Fruit fly (Drosophila melanogaster) S2 (cell line): Measurements from ENCODE around the gene aph-1.

ENCODE experiments used
- CG8478 ChIP-seq: fragments of >200 bp; optimal IDR thresholded peaks from 2 replicates; lab custom pipeline; 2018
- CTCF ChIP-seq, 2 experiments: fragments of >200 bp; optimal IDR thresholded peaks; 2 replicates each; lab custom pipeline; 2018

Gene aph-1

DNA sequence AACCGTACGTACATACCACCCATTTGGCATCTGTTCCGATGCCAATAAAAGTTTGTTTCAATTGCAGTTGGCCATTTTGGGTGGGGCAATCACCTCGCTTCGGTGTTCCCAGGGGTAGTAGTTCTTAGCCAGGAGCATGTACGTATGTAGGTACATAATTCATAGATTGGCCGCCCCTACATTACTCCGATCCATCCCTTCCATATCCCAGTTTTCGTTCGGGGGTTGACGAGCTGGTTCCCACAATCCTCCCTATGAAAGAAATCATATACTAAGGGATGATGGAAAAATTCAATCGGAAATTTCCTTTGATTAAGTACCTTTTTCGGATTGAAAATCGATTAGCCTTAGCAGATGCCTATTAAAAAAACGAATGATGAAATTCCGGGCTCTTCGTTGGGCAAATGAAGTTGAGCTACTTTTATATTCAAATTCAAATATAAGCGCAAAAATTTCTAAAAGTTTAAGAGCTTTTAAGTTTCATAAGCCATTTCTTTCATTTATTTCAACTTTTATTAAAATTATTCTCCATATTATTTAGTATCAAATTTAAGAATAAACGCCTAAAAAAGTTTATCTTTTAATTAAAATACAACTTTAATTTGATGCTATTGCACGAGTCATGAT is 8.0 kb upstream of the aph-1 start:
- TF ChIP-seq CG8478 (lab: Kevin White, UChicago) (no peak), CTCF (optimal IDR thresholded peaks at IDR 0.05; lab: Kevin White, UChicago) (no peak)

dm6 chr2L:2759654-2760053 is 6.4 kb upstream of the aph-1 start, which contains the start of the genes HemK2, Snapin and Tnpo-SR:
Gene HemK2 (minus strand): TSS chr2L:2759677.
Gene Snapin (minus strand): TSS chr2L:2759677.
Gene Tnpo-SR (plus strand): TSS chr2L:2759924.
- no peak for TF ChIP-seq CG8478 (lab: Kevin White, UChicago)
- no peak for TF ChIP-seq CTCF (optimal IDR thresholded peaks at IDR 0.05; lab: Kevin White, UChicago)

dm6 chr2L:2760288-2760687 is 5.7 kb upstream of the aph-1 start:
- TF ChIP-seq CG8478 (lab: Kevin White, UChicago) (no peak), CTCF (optimal IDR thresholded peaks at IDR 0.05; lab: Kevin White, UChicago) (no peak)

- no peak for TF ChIP-seq CG8478 (lab: Kevin White, UChicago)
- no peak for TF ChIP-seq CTCF (optimal IDR thresholded peaks at IDR 0.05; lab: Kevin White, UChicago)
These were observed 1.6 kb downstream of the aph-1 start, which contains the start of the genes Taf10b and Taf10 for dm6 chr2L:2767627-2768026. Gene Taf10b (minus strand): TSS chr2L:2767845. Gene Taf10 (plus strand): TSS chr2L:2767890.

DNA sequence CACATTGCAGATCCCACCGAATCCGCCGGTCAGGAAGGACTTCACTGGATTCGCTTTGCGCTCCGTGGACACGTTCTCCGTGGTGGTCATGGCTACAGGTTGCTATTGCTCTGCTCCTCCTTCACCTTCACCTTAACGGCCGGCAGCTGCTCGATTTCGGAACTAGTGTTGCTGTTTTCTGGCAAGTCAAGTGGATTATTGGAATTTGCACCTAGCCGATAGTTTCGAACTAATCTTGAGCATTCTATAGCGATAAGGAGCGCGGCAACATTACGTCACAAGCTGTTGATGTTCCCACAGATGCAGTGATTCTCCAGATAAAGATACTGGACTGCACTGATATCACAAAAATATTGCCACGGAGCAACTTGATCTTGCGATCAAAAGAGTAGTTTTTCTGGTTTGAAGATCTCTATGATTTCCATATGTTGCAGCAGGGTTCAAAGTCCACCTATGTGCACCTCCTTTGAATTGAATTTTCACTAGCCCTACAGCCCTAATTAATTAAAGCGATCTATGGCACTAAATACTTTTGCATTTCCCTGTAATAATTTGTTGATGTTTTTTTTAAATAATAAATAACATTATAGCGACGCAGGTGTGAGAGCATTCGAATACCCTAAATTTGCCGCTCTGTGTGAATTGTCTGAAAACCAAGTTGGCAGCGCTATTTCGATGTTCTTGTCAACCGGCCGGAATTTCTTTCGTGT is 3.6 kb downstream of the aph-1 start, which contains the start of the genes colt and HINT1:
colt (minus strand) TSS at position 594 of the 710 bp plus-strand sequence.
HINT1 (plus strand) TSS at position 660 of the 710 bp plus-strand sequence.
- TF ChIP-seq CTCF (optimal IDR thresholded peaks at IDR 0.05; lab: Kevin White, UChicago) (peak in 1 of 2 experiments; percentile 21), CG8478 (lab: Kevin White, UChicago) (no peak)

DNA sequence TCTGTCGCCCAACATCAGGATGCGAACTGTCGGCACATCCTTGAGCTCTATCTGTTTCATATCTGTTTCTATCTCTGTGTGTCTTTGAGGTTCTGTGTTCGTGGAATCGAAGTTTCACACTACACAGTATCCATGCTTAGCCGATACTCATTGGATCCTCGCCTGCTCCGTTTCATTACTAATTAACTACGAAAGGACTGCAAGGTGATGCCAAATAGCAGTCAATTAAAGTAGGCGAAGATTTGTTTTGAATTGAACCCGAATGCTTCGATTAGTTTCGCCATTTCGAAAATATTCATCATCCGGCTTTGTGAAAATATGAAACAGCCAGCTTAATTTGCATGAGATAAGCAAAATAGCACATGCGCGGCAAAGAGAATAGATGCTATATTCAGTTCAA is 5.6 kb downstream of the aph-1 start, which contains the start of gene CG15399:
CG15399 (minus strand) TSS at position 101 of the 400 bp plus-strand sequence.
- no peak for TF ChIP-seq CTCF (optimal IDR thresholded peaks at IDR 0.05; lab: Kevin White, UChicago)
- TF ChIP-seq CG8478 (lab: Kevin White, UChicago): no peak

- TF ChIP-seq CG8478 (lab: Kevin White, UChicago): no peak
- TF ChIP-seq CTCF (optimal IDR thresholded peaks at IDR 0.05; lab: Kevin White, UChicago): no peak
These were observed 16.8 kb downstream of the aph-1 start for dm6 chr2L:2782790-2783189.

DNA sequence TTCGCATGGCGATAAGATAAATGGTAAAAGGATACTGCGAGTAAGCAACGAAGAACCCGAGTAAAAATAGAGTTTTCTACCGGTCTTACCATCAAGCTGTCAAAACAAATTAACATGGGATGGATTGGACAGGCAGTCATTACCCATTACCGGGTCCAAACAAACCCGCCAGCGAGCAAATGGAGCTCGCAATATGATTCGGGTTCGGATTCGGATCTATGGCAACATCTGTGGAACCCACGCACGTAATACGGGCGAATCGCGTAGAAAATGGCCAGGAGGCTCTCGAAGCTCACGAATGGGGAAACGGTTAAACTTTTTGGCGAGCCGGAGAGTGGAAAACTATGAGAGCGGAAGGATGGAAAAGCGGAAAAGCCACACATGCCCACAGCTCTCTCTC is 31.2 kb downstream of the aph-1 start:
- no peak for TF ChIP-seq CTCF (optimal IDR thresholded peaks at IDR 0.05; lab: Kevin White, UChicago)
- no peak for TF ChIP-seq CG8478 (lab: Kevin White, UChicago)

DNA sequence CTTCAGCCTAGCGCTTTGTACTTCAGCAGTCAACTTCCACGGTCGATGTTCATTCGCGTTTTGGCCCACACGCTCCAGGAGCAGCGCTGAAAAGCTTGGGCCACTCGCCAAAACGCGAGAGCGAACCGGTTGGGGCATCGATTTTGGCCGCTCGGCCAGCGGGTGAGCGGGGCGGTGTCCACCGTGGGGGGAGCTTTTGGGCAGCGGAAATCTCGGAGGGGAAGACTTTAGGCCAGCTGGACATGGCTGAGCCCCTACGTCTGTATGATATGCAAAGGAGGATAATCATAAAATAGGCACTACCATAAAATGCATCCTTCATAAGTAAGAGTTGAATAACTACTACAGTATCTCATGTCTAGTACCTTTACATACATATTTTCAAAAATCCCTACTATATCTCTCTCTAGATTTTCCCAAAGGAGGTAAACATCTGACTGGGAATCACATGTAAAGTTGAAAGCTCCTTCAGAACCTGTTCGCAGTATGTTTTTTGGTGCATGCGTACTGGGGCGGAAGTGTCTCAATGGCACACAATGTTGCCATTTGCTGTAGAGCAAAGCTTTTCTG is 34.0 kb downstream of the aph-1 start, which contains the start of gene Syt1:
Syt1 (minus strand) TSS at position 71 of the 570 bp plus-strand sequence.
- TF ChIP-seq CTCF (optimal IDR thresholded peaks at IDR 0.05; lab: Kevin White, UChicago) (no peak), CG8478 (lab: Kevin White, UChicago) (no peak)

- no peak for TF ChIP-seq CG8478 (lab: Kevin White, UChicago)
- no peak for TF ChIP-seq CTCF (optimal IDR thresholded peaks at IDR 0.05; lab: Kevin White, UChicago)
These were observed 35.1 kb downstream of the aph-1 start for dm6 chr2L:2800956-2801776.

DNA sequence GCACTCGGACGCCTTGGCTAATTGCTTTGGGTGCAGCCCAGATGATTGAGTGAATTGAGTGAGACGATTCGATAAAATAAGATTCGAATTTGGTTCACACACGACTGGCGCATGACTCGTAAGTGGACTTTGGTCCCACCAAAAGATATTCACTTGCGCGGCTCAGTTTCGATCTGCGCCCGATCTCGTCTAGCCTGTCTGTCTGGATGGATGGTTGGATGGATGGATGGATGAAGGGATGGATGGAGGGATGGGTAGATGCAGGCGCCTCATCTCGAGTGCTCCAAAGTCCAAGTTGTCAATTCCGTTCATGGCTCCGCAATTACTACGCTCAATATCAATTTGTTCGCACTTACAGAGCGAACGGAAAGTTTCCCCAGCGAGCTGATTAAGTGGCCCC is 36.5 kb downstream of the aph-1 start:
- TF ChIP-seq CG8478 (lab: Kevin White, UChicago) (no peak), CTCF (optimal IDR thresholded peaks at IDR 0.05; lab: Kevin White, UChicago) (no peak)

dm6 chr2L:2804634-2805311 is 38.7 kb downstream of the aph-1 start, which contains the start of gene daw:
Gene daw (plus strand): TSS chr2L:2805261.
- no peak for TF ChIP-seq CG8478 (lab: Kevin White, UChicago)
- TF ChIP-seq CTCF (optimal IDR thresholded peaks at IDR 0.05; lab: Kevin White, UChicago): no peak

DNA sequence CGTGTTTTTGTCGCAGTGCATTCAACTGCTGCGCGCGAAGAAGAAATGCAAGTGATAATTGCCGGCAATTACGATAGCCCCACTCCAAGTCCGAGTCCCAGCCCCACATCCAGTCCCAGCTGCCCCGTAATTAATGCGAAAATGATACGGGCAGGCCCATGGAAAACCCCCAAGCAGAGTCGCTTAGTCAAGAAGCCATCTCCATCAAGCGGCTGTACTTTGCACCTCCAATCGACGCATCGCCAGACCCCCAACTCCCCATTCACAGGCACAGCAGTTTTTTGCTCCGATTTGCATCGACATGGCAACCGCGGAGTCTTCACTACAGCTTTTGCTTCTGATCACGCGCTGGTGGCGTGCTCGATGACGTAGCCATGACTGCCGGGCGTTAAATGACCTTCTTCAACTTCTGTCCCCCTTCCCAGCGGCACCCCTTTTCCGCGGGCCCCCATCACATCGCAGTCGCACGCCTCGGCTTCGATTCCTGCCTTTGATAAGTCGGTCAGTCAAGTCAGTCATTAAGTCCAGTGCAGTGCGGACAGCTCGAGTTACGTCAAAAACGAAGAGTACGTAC is 40.2 kb downstream of the aph-1 start:
- TF ChIP-seq CTCF (optimal IDR thresholded peaks at IDR 0.05; lab: Kevin White, UChicago) (no peak), CG8478 (lab: Kevin White, UChicago) (no peak)
